Fruit fly (Drosophila melanogaster): Measurements from ENCODE around the gene scrib.

scrib gene

dm6 chr3R:26536110-26536746, at the start of gene scrib:
Gene scrib, plus strand, starts transcription at chr3R:26536350.
- peak; percentile 1 for TF ChIP-seq noc (tag; optimal IDR thresholded peaks at IDR 0.05)

- TF ChIP-seq noc (tag; optimal IDR thresholded peaks at IDR 0.05): no peak
These were observed 46.7 kb upstream of the scrib start for dm6 chr3R:26489456-26489855.

- peak; percentile 12 for TF ChIP-seq noc (tag; optimal IDR thresholded peaks at IDR 0.05)
These were observed 41.9 kb upstream of the scrib start for dm6 chr3R:26494247-26494646.

dm6 chr3R:26496356-26496755, 39.8 kb upstream of the scrib start:
- TF ChIP-seq noc (tag; optimal IDR thresholded peaks at IDR 0.05): no peak

dm6 chr3R:26499136-26499535, 37.0 kb upstream of the scrib start:
- peak; percentile 9 for TF ChIP-seq noc (tag; optimal IDR thresholded peaks at IDR 0.05)

DNA sequence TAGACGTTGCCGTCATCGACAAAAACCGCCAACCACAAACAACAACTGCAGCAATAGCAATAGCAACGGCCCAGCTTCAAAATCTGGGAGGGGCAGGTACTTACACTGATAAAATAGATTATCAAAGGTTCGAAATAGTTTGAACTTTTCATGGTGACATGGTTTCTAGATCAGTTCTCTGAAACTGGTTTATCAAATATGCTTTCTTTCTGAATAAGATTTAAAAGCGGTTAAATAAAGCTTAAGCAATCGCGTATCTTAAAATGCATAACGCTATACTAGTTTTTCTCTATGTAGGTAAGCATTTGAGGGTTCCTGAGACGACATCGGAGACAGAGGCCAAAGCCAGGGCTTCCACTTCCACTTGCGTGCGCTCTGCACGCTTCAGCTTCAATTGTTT, 35.8 kb upstream of the scrib start:
- no peak for TF ChIP-seq noc (tag; optimal IDR thresholded peaks at IDR 0.05)

dm6 chr3R:26502072-26502471, 34.1 kb upstream of the scrib start:
- no peak for TF ChIP-seq noc (tag; optimal IDR thresholded peaks at IDR 0.05)

- TF ChIP-seq noc (tag; optimal IDR thresholded peaks at IDR 0.05): no peak
These were observed 33.2 kb upstream of the scrib start for dm6 chr3R:26502907-26503306.

DNA sequence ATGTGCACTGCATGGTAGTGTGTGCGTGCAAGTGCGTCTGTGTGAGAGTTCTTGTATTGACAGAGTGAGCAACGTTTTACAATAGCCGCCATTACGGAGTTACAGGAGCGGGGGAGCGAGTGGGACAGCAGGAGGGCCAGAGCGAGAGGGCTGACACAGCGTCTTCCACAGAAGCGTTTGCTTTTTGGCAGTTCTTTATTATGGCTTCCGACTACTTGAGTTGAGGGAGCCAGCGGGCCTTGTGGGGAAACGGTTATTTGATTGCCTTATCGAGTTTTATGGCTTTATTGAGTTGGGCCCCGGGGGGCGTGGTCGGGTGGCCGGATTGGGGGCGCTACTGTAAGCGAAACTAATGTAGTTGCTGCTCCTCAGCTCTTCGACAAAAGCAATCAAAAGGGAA, 32.8 kb upstream of the scrib start:
- no peak for TF ChIP-seq noc (tag; optimal IDR thresholded peaks at IDR 0.05)

DNA sequence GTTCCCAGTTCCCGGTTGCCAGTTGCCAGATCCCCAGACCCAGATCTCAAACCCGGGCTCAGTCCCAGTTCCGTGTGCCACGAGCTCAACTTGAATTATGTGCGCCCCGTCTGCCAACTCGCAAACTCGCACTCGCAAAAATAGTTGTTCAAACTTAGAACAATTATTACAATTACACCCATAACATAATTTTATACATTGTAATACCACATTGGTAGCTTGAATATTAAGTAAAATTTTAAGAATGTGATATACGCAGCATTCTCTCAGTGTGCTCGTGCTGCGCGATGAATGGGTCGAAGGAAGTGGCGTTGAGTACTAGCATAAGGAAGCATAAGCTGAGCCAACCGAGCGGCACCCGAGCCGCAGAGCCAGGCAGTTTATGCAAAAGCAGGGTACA, 28.3 kb upstream of the scrib start:
- TF ChIP-seq noc (tag; optimal IDR thresholded peaks at IDR 0.05): no peak

dm6 chr3R:26522071-26522683, 14.0 kb upstream of the scrib start:
- no peak for TF ChIP-seq noc (tag; optimal IDR thresholded peaks at IDR 0.05)

dm6 chr3R:26529290-26529941, 6.7 kb upstream of the scrib start:
- no peak for TF ChIP-seq noc (tag; optimal IDR thresholded peaks at IDR 0.05)

DNA sequence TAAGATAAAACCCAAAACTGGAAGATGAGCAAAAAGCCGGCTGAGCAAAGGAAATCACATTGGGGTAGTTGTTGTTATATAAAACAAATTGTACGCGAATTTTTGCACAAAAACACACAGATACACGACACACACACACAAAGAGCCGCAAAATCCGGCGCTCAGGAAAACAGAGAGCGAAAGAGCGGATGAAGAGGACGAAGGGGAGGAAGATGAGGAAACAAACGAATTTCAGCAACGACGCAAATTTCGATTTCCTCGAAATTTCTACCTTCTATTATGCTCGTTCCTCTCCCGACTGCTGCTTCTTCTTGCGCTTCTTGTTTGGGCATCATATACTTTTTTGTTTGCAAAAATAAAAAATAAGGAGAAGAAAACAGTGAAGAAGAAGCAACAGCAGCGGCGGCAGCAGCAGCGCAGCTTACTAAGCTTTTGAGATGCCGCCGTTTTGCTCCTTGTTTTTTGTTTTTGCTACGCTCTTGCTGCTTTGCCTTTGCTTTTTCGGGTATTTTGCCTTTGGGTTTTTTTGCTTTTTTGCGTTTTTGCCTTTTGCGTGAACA, 2.1 kb upstream of the scrib start:
- no peak for TF ChIP-seq noc (tag; optimal IDR thresholded peaks at IDR 0.05)

DNA sequence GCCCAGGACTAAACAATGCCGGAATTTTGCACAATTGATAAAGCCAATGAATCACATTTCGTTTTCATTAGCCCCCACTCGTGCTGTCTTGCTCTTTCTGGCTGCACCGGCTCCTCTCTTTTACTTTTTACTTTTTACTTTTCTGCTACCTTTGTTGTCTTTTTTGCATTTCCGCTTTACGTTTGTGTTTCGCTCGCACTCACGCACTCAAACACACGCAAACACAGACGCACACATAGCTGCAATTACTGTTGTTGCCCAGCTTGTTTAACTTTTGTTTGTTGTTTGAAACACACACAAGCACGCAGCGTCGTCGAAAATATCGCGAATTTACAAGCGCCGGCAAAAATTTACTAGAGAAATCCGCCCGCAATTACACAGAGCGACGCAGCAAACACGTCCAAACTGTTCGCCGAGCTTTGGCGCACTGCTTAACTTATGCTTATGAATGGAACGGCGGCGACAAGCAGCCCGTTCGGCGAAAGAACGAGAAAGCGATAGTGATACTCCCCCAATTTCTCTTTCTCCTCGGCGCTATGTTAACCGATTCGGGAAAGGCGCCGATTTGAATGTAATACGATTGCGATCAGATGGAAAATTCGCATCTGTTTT, 1.2 kb upstream of the scrib start, which contains the start of gene plum:
Gene plum (minus strand): TSS at position 413 of the 612 bp plus-strand sequence.
- no peak for TF ChIP-seq noc (tag; optimal IDR thresholded peaks at IDR 0.05)

DNA sequence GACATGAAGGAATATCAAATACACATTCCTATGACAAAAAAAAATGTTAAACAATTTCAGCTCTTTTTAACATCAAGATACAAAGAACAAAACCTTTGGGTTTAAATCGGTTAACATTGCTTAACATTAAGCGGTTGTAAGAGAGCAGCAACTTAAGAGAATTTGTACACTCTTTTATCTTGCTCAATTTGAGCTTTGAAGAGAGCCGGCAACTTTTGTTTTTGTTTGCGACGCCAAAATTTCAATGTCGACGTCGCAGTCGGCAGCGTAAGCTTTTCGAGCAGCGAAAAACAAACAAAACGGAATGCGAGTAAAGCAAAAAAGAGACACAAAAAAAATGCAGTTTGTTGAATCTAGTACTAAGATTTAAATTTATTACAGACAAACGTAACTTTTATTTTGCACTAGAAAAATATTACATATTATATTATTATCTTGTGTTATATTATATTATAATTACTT, 551 bp upstream of the scrib start:
- no peak for TF ChIP-seq noc (tag; optimal IDR thresholded peaks at IDR 0.05)

DNA sequence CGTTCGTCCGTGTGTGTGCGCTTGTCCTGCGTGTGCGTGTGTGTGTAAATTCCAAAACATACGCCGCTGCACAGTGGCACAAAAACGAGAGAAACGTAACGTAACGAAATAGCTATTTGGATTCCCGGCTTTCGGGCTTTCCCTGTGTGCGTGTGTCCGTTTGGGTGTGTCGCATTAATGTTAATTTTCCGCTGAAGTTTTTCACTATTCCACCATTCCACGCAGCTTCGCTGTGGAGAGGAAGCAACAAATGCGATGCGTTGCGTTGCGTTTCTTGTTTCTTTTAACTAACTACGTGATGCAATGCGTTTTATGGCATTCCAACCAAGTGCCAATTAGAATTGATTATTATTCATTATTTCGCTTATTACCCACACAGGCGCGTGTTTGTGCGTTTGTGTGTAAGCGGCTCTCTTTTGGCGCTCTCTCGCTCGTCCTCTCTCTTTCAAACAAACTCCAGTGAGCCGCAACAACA, 634 bp downstream of the scrib start:
- no peak for TF ChIP-seq noc (tag; optimal IDR thresholded peaks at IDR 0.05)
